Worm (Caenorhabditis elegans) whole organism, mixed stage, embryonic: Measurements from ENCODE around the gene B0563.18.

Experiments used
- ces-1 ChIP-seq: fragments of 150-350 bp; optimal IDR thresholded peaks from 2 replicates; lab custom pipeline; 2014; ENCODE audit warnings: missing biosample characterization, missing genetic modification reagents, missing genetic modification characterization
- elt-1 ChIP-seq: sonication (generic microtip); optimal IDR thresholded peaks from 2 replicates; lab custom pipeline; 2017; ENCODE audit warnings: missing genetic modification characterization, mild to moderate bottlenecking, missing compliant biosample characterization, antibody characterized with exemption, moderate library complexity, borderline replicate concordance; ENCODE audit not compliant: insufficient read depth
- nhr-237 ChIP-seq: fragments of 150-350 bp; optimal IDR thresholded peaks from 2 replicates; lab custom pipeline; 2014; ENCODE audit warnings: missing biosample characterization, missing genetic modification characterization
- unc-62 ChIP-seq: fragments of 150-350 bp; optimal IDR thresholded peaks from 2 replicates; lab custom pipeline; 2014; ENCODE audit warnings: missing biosample characterization, missing genetic modification reagents, missing genetic modification characterization

DNA sequence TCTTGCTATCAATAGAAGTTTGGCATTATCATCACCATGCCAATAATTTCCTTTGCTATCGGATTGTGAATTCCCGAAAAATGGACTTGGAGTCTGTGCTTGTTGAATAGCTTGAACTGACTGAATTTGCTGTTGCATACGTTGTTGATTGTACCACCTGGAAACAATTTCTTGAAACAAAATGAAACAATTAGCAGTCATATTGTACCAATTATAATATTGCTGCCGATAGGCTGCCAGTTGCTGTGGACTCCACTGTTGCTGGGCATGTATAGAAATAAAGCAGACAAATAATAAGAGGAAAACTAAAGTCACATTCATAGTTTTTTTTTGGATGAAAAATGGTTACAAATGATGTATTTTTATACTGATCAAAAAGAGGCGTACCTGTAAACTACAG, 5.5 kb upstream of the B0563.18 start, which contains the start of gene B0563.10:
- TF ChIP-seq ces-1 (GFP tag; lab: Kevin White, UChicago) (no peak), elt-1 (tag; lab: Kevin White, UChicago) (no peak), unc-62 (no peak), nhr-237 (no peak)
